Worm (Caenorhabditis elegans) whole organism, mixed stage, embryonic: ENCODE results near the gene vha-14.

Experiments
- M03D4.4 ChIP-seq: sonication (generic microtip); optimal IDR thresholded peaks from 2 replicates; lab custom pipeline; 2017; ENCODE audit warnings: mild to moderate bottlenecking, missing genetic modification characterization, missing compliant biosample characterization
- bed-3 ChIP-seq: fragments of 200-800 bp; sonication (Bioruptor generic); optimal IDR thresholded peaks from 3 replicates; lab custom pipeline; 2018; ENCODE audit warnings: mild to moderate bottlenecking, missing genetic modification characterization, moderate library complexity, missing compliant biosample characterization
- blmp-1 ChIP-seq: fragments of 150-350 bp; optimal IDR thresholded peaks from 2 replicates; lab custom pipeline; 2014; ENCODE audit warnings: missing biosample characterization, missing genetic modification characterization
- ceh-39 ChIP-seq: fragments of 150-350 bp; optimal IDR thresholded peaks from 2 replicates; lab custom pipeline; 2014; ENCODE audit warnings: missing biosample characterization, missing genetic modification characterization
- ceh-43 ChIP-seq: fragments of 200-800 bp; sonication (Bioruptor generic); optimal IDR thresholded peaks from 2 replicates; lab custom pipeline; 2018; ENCODE audit warnings: mild to moderate bottlenecking, missing genetic modification characterization, moderate library complexity, missing compliant biosample characterization
- ceh-83 ChIP-seq: fragments of 200-800 bp; sonication (Bioruptor generic); optimal IDR thresholded peaks from 2 replicates; lab custom pipeline; 2018; ENCODE audit warnings: mild to moderate bottlenecking, missing genetic modification characterization, missing compliant biosample characterization
- ces-1 ChIP-seq: fragments of 150-350 bp; optimal IDR thresholded peaks from 2 replicates; lab custom pipeline; 2014; ENCODE audit warnings: missing biosample characterization, missing genetic modification reagents, missing genetic modification characterization
- cnd-1 ChIP-seq: fragments of 200-800 bp; sonication (Bioruptor generic); optimal IDR thresholded peaks from 2 replicates; lab custom pipeline; 2018; ENCODE audit warnings: mild to moderate bottlenecking, missing genetic modification characterization, missing compliant biosample characterization
- drap-1 ChIP-seq: fragments of 200-800 bp; sonication (Bioruptor generic); optimal IDR thresholded peaks from 3 replicates; lab custom pipeline; 2018; ENCODE audit warnings: mild to moderate bottlenecking, missing genetic modification characterization, missing compliant biosample characterization
- elt-1 ChIP-seq: sonication (generic microtip); optimal IDR thresholded peaks from 2 replicates; lab custom pipeline; 2017; ENCODE audit warnings: missing genetic modification characterization, mild to moderate bottlenecking, missing compliant biosample characterization, antibody characterized with exemption, moderate library complexity, borderline replicate concordance; ENCODE audit not compliant: insufficient read depth
- elt-3 ChIP-seq: fragments of 150-350 bp; optimal IDR thresholded peaks from 2 replicates; lab custom pipeline; 2014; ENCODE audit warnings: missing biosample characterization, missing genetic modification characterization
- flh-1 ChIP-seq: fragments of 200-800 bp; sonication (Bioruptor generic); optimal IDR thresholded peaks from 2 replicates; lab custom pipeline; 2018; ENCODE audit warnings: mild to moderate bottlenecking, missing genetic modification characterization, moderate library complexity, missing compliant biosample characterization
- ham-2 ChIP-seq: fragments of 200-800 bp; sonication (Bioruptor generic); optimal IDR thresholded peaks from 2 replicates; lab custom pipeline; 2018; ENCODE audit warnings: mild to moderate bottlenecking, missing genetic modification characterization, missing compliant biosample characterization
- hlh-1 ChIP-seq: fragments of 150-350 bp; optimal IDR thresholded peaks from 2 replicates; lab custom pipeline; 2014; ENCODE audit warnings: missing biosample characterization, missing genetic modification reagents, missing genetic modification characterization
- lin-13 ChIP-seq: fragments of 150-350 bp; optimal IDR thresholded peaks from 2 replicates; lab custom pipeline; 2014; ENCODE audit warnings: missing biosample characterization, missing genetic modification characterization
- lin-32 ChIP-seq: fragments of 200-800 bp; sonication (Bioruptor generic); optimal IDR thresholded peaks from 2 replicates; lab custom pipeline; 2018; ENCODE audit warnings: mild to moderate bottlenecking, missing genetic modification characterization, missing compliant biosample characterization
- lsy-2 ChIP-seq: fragments of 150-350 bp; optimal IDR thresholded peaks from 2 replicates; lab custom pipeline; 2014; ENCODE audit warnings: missing biosample characterization, missing genetic modification characterization
- mab-5 ChIP-seq: fragments of 150-350 bp; optimal IDR thresholded peaks from 2 replicates; lab custom pipeline; 2014; ENCODE audit warnings: missing biosample characterization, missing genetic modification characterization
- mep-1 ChIP-seq: fragments of 150-350 bp; optimal IDR thresholded peaks from 2 replicates; lab custom pipeline; 2017; ENCODE audit warnings: missing biosample characterization, missing genetic modification reagents, missing genetic modification characterization, inconsistent platforms
- mls-2 ChIP-seq: sonication (generic microtip); optimal IDR thresholded peaks from 2 replicates; lab custom pipeline; 2016; ENCODE audit warnings: mild to moderate bottlenecking, missing genetic modification characterization, moderate library complexity, missing compliant biosample characterization
- nhr-12 ChIP-seq: fragments of 150-350 bp; optimal IDR thresholded peaks from 2 replicates; lab custom pipeline; 2014; ENCODE audit warnings: missing biosample characterization, missing genetic modification characterization
- nhr-2 ChIP-seq: fragments of 150-350 bp; optimal IDR thresholded peaks from 2 replicates; lab custom pipeline; 2014; ENCODE audit warnings: missing biosample characterization, missing genetic modification characterization
- nhr-28 ChIP-seq: fragments of 150-350 bp; optimal IDR thresholded peaks from 2 replicates; lab custom pipeline; 2014; ENCODE audit warnings: missing biosample characterization, missing genetic modification characterization
- nhr-76 ChIP-seq: sonication (generic microtip); optimal IDR thresholded peaks from 2 replicates; lab custom pipeline; 2017; ENCODE audit warnings: missing biosample characterization, missing genetic modification characterization
- pha-4 ChIP-seq: fragments of 150-350 bp; optimal IDR thresholded peaks from 2 replicates; lab custom pipeline; 2018; ENCODE audit warnings: missing biosample characterization, missing genetic modification reagents, missing genetic modification characterization
- sem-2 ChIP-seq: fragments of 200-800 bp; sonication (Bioruptor generic); optimal IDR thresholded peaks from 2 replicates; lab custom pipeline; 2018; ENCODE audit warnings: mild to moderate bottlenecking, missing genetic modification characterization, missing compliant biosample characterization
- sptf-1 ChIP-seq: sonication (generic microtip); optimal IDR thresholded peaks from 2 replicates; lab custom pipeline; 2017; ENCODE audit warnings: mild to moderate bottlenecking, missing genetic modification characterization, moderate library complexity, missing compliant biosample characterization
- tbx-8 ChIP-seq: fragments of 200-800 bp; sonication (Bioruptor generic); optimal IDR thresholded peaks from 2 replicates; lab custom pipeline; 2018; ENCODE audit warnings: mild to moderate bottlenecking, missing genetic modification characterization, moderate library complexity, missing compliant biosample characterization
- unc-120 ChIP-seq: sonication (generic microtip); optimal IDR thresholded peaks from 2 replicates; lab custom pipeline; 2017; ENCODE audit warnings: missing genetic modification characterization, missing compliant biosample characterization; ENCODE audit not compliant: poor library complexity, severe bottlenecking
- unc-39 ChIP-seq: fragments of 150-350 bp; optimal IDR thresholded peaks from 2 replicates; lab custom pipeline; 2014; ENCODE audit warnings: missing biosample characterization, missing genetic modification characterization
- unc-62 ChIP-seq: fragments of 150-350 bp; optimal IDR thresholded peaks from 2 replicates; lab custom pipeline; 2014; ENCODE audit warnings: missing biosample characterization, missing genetic modification reagents, missing genetic modification characterization
- zip-8 ChIP-seq: fragments of 150-350 bp; optimal IDR thresholded peaks from 2 replicates; lab custom pipeline; 2014; ENCODE audit warnings: missing biosample characterization, missing genetic modification characterization
- ztf-11 ChIP-seq: fragments of 150-350 bp; optimal IDR thresholded peaks from 2 replicates; lab custom pipeline; 2014; ENCODE audit warnings: missing biosample characterization, missing genetic modification characterization

Gene vha-14

ce11 chrIII:9471996-9472395 lies 35.9 kb upstream of the vha-14 start:
- no peak for TF ChIP-seq elt-3 (tag; lab: Kevin White, UChicago)
- TF ChIP-seq ceh-43 (GFP tag; lab: Kevin White, UChicago): no peak
- TF ChIP-seq sptf-1 (tag; lab: Kevin White, UChicago): no peak
- TF ChIP-seq nhr-12 (tag; lab: Kevin White, UChicago): no peak
- no peak for TF ChIP-seq hlh-1
- no peak for TF ChIP-seq tbx-8
- no peak for TF ChIP-seq lsy-2 (tag; lab: Kevin White, UChicago)
- TF ChIP-seq flh-1 (GFP tag; lab: Kevin White, UChicago): no peak
- TF ChIP-seq ces-1: no peak
- TF ChIP-seq nhr-76 (tag; lab: Kevin White, UChicago): no peak
- TF ChIP-seq M03D4.4 (tag; lab: Kevin White, UChicago): no peak
- TF ChIP-seq lin-32: no peak
- TF ChIP-seq unc-120 (tag; lab: Kevin White, UChicago): no peak
- no peak for TF ChIP-seq pha-4 (tag; lab: Kevin White, UChicago)
- no peak for TF ChIP-seq mls-2 (tag; lab: Kevin White, UChicago)
- TF ChIP-seq ceh-39: no peak
- TF ChIP-seq ham-2: no peak
- no peak for TF ChIP-seq sem-2 (GFP tag; lab: Kevin White, UChicago)

DNA sequence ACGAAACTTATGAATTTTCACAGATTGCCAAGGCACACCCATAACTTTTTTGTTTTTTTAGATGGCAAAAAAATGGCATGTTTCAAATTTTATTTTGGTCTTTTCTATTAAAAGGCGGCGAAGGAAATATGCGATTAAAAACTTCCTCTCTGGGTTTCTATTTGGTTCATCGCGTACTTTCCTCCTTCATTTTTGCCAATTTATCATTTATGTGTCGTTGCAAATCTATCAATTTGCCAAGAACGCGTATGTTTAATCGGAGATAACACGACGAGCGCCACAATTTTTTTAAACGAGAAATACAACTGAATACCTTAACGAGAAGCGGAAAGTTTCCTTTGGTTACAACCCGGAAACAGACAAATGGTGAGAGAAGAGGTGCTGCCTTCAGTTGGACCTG lies 35.4 kb upstream of the vha-14 start:
- TF ChIP-seq unc-120 (tag; lab: Kevin White, UChicago) (no peak), nhr-12 (tag; lab: Kevin White, UChicago) (no peak), unc-62 (GFP tag; lab: Kevin White, UChicago) (no peak), elt-1 (tag; lab: Kevin White, UChicago) (no peak), ztf-11 (tag; lab: Kevin White, UChicago) (no peak), nhr-28 (tag; lab: Kevin White, UChicago) (no peak), tbx-8 (no peak), unc-39 (tag; lab: Kevin White, UChicago) (no peak), nhr-76 (tag; lab: Kevin White, UChicago) (no peak), zip-8 (no peak), nhr-2 (no peak), M03D4.4 (tag; lab: Kevin White, UChicago) (no peak), bed-3 (no peak), hlh-1 (no peak)

DNA sequence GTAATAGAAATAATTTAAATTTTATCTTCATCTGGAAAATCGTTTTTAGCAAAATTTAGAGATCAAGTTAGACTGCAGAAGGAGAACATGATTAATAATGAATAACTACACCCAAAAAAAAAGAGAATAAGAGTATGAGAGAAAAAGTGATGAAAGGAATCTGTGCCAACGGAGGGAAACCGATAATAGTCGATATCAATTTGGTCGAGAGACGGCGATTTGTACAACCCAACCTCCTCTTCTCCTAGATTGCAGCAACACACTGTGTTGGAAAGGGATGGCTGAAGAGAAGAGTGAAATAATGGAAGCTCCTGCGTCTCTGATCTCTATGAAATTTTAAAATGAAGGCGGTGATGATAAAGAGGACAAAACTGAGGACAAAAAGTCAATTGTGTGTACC lies 33.4 kb upstream of the vha-14 start:
- TF ChIP-seq ztf-11 (tag; lab: Kevin White, UChicago): no peak
- TF ChIP-seq drap-1 (GFP tag; lab: Kevin White, UChicago): no peak
- no peak for TF ChIP-seq tbx-8
- no peak for TF ChIP-seq unc-39 (tag; lab: Kevin White, UChicago)
- no peak for TF ChIP-seq nhr-2
- no peak for TF ChIP-seq elt-1 (tag; lab: Kevin White, UChicago)
- no peak for TF ChIP-seq blmp-1 (tag; lab: Kevin White, UChicago)
- TF ChIP-seq ceh-39: no peak
- no peak for TF ChIP-seq nhr-12 (tag; lab: Kevin White, UChicago)
- no peak for TF ChIP-seq ham-2

ce11 chrIII:9476564-9476963 lies 31.3 kb upstream of the vha-14 start:
- no peak for TF ChIP-seq nhr-76 (tag; lab: Kevin White, UChicago)

DNA sequence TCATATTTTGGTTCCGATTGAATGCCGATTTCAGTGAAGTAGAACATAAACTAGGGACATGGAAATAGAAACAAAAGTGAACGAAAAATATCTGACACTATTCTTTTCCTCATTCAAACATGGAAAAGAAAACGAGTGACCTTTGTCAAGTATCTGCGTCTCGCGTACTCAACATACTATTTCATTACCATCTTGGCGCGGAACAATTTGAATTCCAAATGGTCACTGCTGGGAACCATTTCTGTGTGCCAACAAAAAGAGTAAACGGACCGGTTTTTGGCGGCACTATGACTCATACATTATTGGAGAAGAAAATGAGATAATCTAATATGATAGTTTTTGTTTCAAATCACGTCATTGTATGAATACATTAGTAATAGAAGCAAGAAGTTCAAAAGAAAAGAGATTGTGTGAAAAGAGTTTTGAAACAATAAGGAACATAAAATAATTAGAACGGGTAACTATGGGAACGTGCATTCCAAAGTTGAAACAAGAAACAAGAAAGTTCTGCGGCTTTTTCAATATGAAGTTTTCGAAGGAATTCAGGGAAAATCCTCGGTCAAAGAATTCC lies 25.4 kb upstream of the vha-14 start:
- no peak for TF ChIP-seq mep-1 (tag; lab: Kevin White, UChicago)
- no peak for TF ChIP-seq cnd-1 (tag; lab: Kevin White, UChicago)
- TF ChIP-seq nhr-28 (tag; lab: Kevin White, UChicago): no peak
- no peak for TF ChIP-seq ztf-11 (tag; lab: Kevin White, UChicago)
- no peak for TF ChIP-seq flh-1 (GFP tag; lab: Kevin White, UChicago)
- TF ChIP-seq ceh-39: no peak
- TF ChIP-seq mls-2 (tag; lab: Kevin White, UChicago): no peak
- TF ChIP-seq ceh-83: no peak
- no peak for TF ChIP-seq mab-5 (tag; lab: Kevin White, UChicago)
- TF ChIP-seq pha-4 (tag; lab: Kevin White, UChicago): no peak
- no peak for TF ChIP-seq lin-13 (tag; lab: Kevin White, UChicago)
- no peak for TF ChIP-seq tbx-8
